Fruit fly (Drosophila melanogaster) whole organism, adult: Measurements from ENCODE around the gene Efr.
A peak's percentile ranks its signal among the peaks of the same experiment; 100 is the strongest.

Experiments used
- CG11617 ChIP-seq: fragments of 200-800 bp; sonication (Bioruptor generic); optimal IDR thresholded peaks from 2 replicates; lab custom pipeline; 2017; ENCODE audit warnings: mild to moderate bottlenecking, missing biosample characterization, missing genetic modification reagents, missing genetic modification characterization
- CG12768 ChIP-seq: fragments of 200-800 bp; sonication (Bioruptor generic); optimal IDR thresholded peaks from 2 replicates; lab custom pipeline; 2017; ENCODE audit warnings: missing biosample characterization, missing genetic modification characterization, mild to moderate bottlenecking, moderate library complexity, missing genetic modification reagents
- CG14711 ChIP-seq: fragments of 200-800 bp; sonication (Bioruptor generic); optimal IDR thresholded peaks from 2 replicates; lab custom pipeline; 2018; ENCODE audit warnings: missing biosample characterization, mild to moderate bottlenecking, missing genetic modification characterization, moderate library complexity
- CG1620 ChIP-seq: fragments of 200-800 bp; sonication (Bioruptor generic); optimal IDR thresholded peaks from 2 replicates; lab custom pipeline; 2016; ENCODE audit warnings: missing biosample characterization, missing genetic modification characterization
- CG33017 ChIP-seq: fragments of 200-800 bp; sonication (Bioruptor generic); optimal IDR thresholded peaks from 2 replicates; lab custom pipeline; 2018; ENCODE audit warnings: missing biosample characterization, mild to moderate bottlenecking, missing genetic modification characterization, moderate library complexity
- CG5204 ChIP-seq: fragments of 200-800 bp; sonication (Bioruptor generic); optimal IDR thresholded peaks from 2 replicates; lab custom pipeline; 2016; ENCODE audit warnings: missing biosample characterization, missing genetic modification characterization
- CG7045 ChIP-seq: fragments of 200-800 bp; sonication (Bioruptor generic); optimal IDR thresholded peaks from 2 replicates; lab custom pipeline; 2017; ENCODE audit warnings: missing biosample characterization, mild to moderate bottlenecking, missing genetic modification characterization
- CG7101 ChIP-seq: fragments of 200-800 bp; sonication (Bioruptor generic); optimal IDR thresholded peaks from 2 replicates; lab custom pipeline; 2018; ENCODE audit warnings: missing biosample characterization, mild to moderate bottlenecking, missing genetic modification characterization, moderate library complexity
- Clk ChIP-seq: fragments of 200-800 bp; sonication (Bioruptor generic); optimal IDR thresholded peaks from 2 replicates; lab custom pipeline; 2017; ENCODE audit warnings: missing biosample characterization, missing genetic modification characterization
- Crg-1 ChIP-seq: fragments of 200-800 bp; sonication (Bioruptor generic); optimal IDR thresholded peaks from 2 replicates; lab custom pipeline; 2016; ENCODE audit warnings: missing biosample characterization, missing genetic modification characterization
- Hr96 ChIP-seq: fragments of 200-800 bp; sonication (Bioruptor generic); optimal IDR thresholded peaks from 2 replicates; lab custom pipeline; 2016; ENCODE audit warnings: missing biosample characterization, missing genetic modification characterization
- Mnt ChIP-seq: fragments of 200-800 bp; sonication (Bioruptor generic); optimal IDR thresholded peaks from 2 replicates; lab custom pipeline; 2016; ENCODE audit warnings: missing biosample characterization, mild to moderate bottlenecking, missing genetic modification characterization
- bab1 ChIP-seq: fragments of 200-800 bp; sonication (Bioruptor generic); optimal IDR thresholded peaks from 3 replicates; lab custom pipeline; 2019; ENCODE audit warnings: missing biosample characterization, mild to moderate bottlenecking, missing genetic modification characterization, moderate library complexity
- cic ChIP-seq: fragments of 200-800 bp; sonication (Bioruptor generic); optimal IDR thresholded peaks from 2 replicates; lab custom pipeline; 2017; ENCODE audit warnings: missing biosample characterization, mild to moderate bottlenecking, missing genetic modification characterization, moderate library complexity
- cnc ChIP-seq, 2 experiments: fragments of >200 bp; optimal IDR thresholded peaks; 2 replicates each; lab custom pipeline; 2017
- kay ChIP-seq: fragments of 200-800 bp; sonication (Bioruptor generic); peaks from one replicate; lab custom pipeline; 2016; ENCODE audit warnings: missing biosample characterization, missing genetic modification characterization, borderline replicate concordance
- ovo ChIP-seq: fragments of 200-800 bp; sonication (Bioruptor generic); optimal IDR thresholded peaks from 2 replicates; lab custom pipeline; 2016; ENCODE audit warnings: missing biosample characterization, missing genetic modification characterization
- pad ChIP-seq: fragments of 200-800 bp; sonication (Bioruptor generic); optimal IDR thresholded peaks from 3 replicates; lab custom pipeline; 2017; ENCODE audit warnings: missing biosample characterization, missing genetic modification characterization, mild to moderate bottlenecking, moderate library complexity, missing genetic modification reagents
- tj ChIP-seq: fragments of 200-800 bp; sonication (Bioruptor generic); optimal IDR thresholded peaks from 3 replicates; lab custom pipeline; 2017; ENCODE audit warnings: missing biosample characterization, mild to moderate bottlenecking, missing genetic modification characterization, moderate library complexity
- toe ChIP-seq: fragments of 200-800 bp; sonication (Bioruptor generic); optimal IDR thresholded peaks from 2 replicates; lab custom pipeline; 2016; ENCODE audit warnings: missing biosample characterization, missing genetic modification characterization

Gene Efr

dm6 chrX:6263614-6264130 lies 43.9 kb downstream of the Efr start:
- TF ChIP-seq bab1 (peak; percentile 12), cnc (optimal IDR thresholded peaks at IDR 0.05; lab: Kevin White, UChicago) (no peak), kay (GFP tag; lab: Kevin White, UChicago) (no peak), CG11617 (GFP tag; lab: Kevin White, UChicago) (no peak)

- TF ChIP-seq tj (GFP tag; lab: Kevin White, UChicago), result peak; percentile 50
- TF ChIP-seq CG14711 (tag; lab: Kevin White, UChicago), result no peak
- no peak for TF ChIP-seq CG7045 (GFP tag; lab: Kevin White, UChicago)
- peak; percentile 12 for TF ChIP-seq cic (GFP tag; lab: Kevin White, UChicago)
Observed at dm6 chrX:6264456-6264855, 44.7 kb downstream of the Efr start.

dm6 chrX:6265456-6265877 lies 45.7 kb downstream of the Efr start:
- peak; percentile 69 for TF ChIP-seq CG7045 (GFP tag; lab: Kevin White, UChicago)
- no peak for TF ChIP-seq cnc (optimal IDR thresholded peaks at IDR 0.05; lab: Kevin White, UChicago)
- TF ChIP-seq CG1620 (GFP tag; lab: Kevin White, UChicago), result peak; percentile 86
- TF ChIP-seq CG7101 (tag; lab: Kevin White, UChicago), result peak; percentile 86
- no peak for TF ChIP-seq kay (GFP tag; lab: Kevin White, UChicago)
- TF ChIP-seq CG11617 (GFP tag; lab: Kevin White, UChicago), result peak; percentile 93
- TF ChIP-seq toe (GFP tag; lab: Kevin White, UChicago), result peak; percentile 45
- TF ChIP-seq pad (GFP tag; lab: Kevin White, UChicago), result peak; percentile 62
- peak; percentile 68 for TF ChIP-seq CG33017
- TF ChIP-seq Hr96 (GFP tag; lab: Kevin White, UChicago), result no peak
- peak; percentile 72 for TF ChIP-seq tj (GFP tag; lab: Kevin White, UChicago)
- TF ChIP-seq Clk (GFP tag; lab: Kevin White, UChicago), result peak; percentile 48
- peak; percentile 60 for TF ChIP-seq CG5204
- peak; percentile 56 for TF ChIP-seq ovo (GFP tag; lab: Kevin White, UChicago)
- peak; percentile 41 for TF ChIP-seq CG12768 (GFP tag; lab: Kevin White, UChicago)
- TF ChIP-seq cic (GFP tag; lab: Kevin White, UChicago), result no peak
- peak; percentile 84 for TF ChIP-seq Crg-1
- TF ChIP-seq Mnt (GFP tag; lab: Kevin White, UChicago), result peak; percentile 78
- TF ChIP-seq bab1, result peak; percentile 95
- peak; percentile 79 for TF ChIP-seq CG14711 (tag; lab: Kevin White, UChicago)

DNA sequence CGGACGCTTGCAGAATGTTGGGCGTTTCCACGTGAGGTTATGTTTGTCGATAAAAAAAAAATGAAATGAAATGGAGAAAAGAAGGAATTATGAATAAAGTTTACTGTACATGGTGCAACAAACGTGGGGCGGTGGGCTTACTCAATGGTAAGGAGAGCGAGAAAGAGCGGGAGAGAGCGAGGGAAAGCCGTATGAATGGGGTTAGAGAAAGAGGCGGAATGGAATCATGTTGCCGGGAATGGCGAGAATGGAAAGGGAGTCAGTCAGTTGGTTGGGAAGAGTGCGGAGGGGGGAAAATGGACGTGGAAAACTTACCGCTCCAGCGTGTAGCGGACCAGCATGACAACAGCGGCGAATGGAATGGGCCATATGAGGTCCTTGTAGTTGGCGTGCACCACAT lies 46.3 kb downstream of the Efr start:
- TF ChIP-seq CG7101 (tag; lab: Kevin White, UChicago) (no peak), pad (GFP tag; lab: Kevin White, UChicago) (peak; percentile 60)

dm6 chrX:6267187-6267711 lies 47.5 kb downstream of the Efr start, which contains the start of gene schlank:
Gene schlank (minus strand): TSS chrX:6267228.
- TF ChIP-seq CG7101 (tag; lab: Kevin White, UChicago) (peak; percentile 46), ovo (GFP tag; lab: Kevin White, UChicago) (peak; percentile 30), pad (GFP tag; lab: Kevin White, UChicago) (peak; percentile 25), toe (GFP tag; lab: Kevin White, UChicago) (peak; percentile 67), CG33017 (no peak), CG11617 (GFP tag; lab: Kevin White, UChicago) (peak; percentile 44), Crg-1 (peak; percentile 43), cic (GFP tag; lab: Kevin White, UChicago) (no peak), CG1620 (GFP tag; lab: Kevin White, UChicago) (peak; percentile 33), CG5204 (no peak), CG12768 (GFP tag; lab: Kevin White, UChicago) (peak; percentile 36)

dm6 chrX:6267745-6268582 lies 48.2 kb downstream of the Efr start, which contains the start of gene Spt6:
Gene Spt6 (plus strand): TSS chrX:6267797.
- peak; percentile 87 for TF ChIP-seq tj (GFP tag; lab: Kevin White, UChicago)
- TF ChIP-seq pad (GFP tag; lab: Kevin White, UChicago), result no peak
- TF ChIP-seq cnc (optimal IDR thresholded peaks at IDR 0.05; lab: Kevin White, UChicago), result no peak
